Fruit fly (Drosophila melanogaster) whole organism, prepupa: ENCODE data around the gene CG42329.

Experiments
- Blimp-1 ChIP-seq: fragments of 200-800 bp; sonication (Bioruptor generic); optimal IDR thresholded peaks from 3 replicates; lab custom pipeline; 2017; ENCODE audit warnings: missing biosample characterization, missing genetic modification characterization, mild to moderate bottlenecking, moderate library complexity, missing genetic modification reagents
- CG10669 ChIP-seq: fragments of 200-800 bp; sonication (Bioruptor generic); optimal IDR thresholded peaks from 3 replicates; lab custom pipeline; 2018; ENCODE audit warnings: missing biosample characterization, mild to moderate bottlenecking, missing genetic modification characterization, moderate library complexity
- CG11294 ChIP-seq: fragments of 200-800 bp; sonication (Bioruptor generic); IDR thresholded peaks from 2 replicates; pipeline ENCODE4 v1.3.6; 2022; ENCODE audit warnings: missing biosample characterization, missing genetic modification characterization
- CG11762 ChIP-seq: fragments of 200-800 bp; sonication (Bioruptor generic); optimal IDR thresholded peaks from 3 replicates; lab custom pipeline; 2016; ENCODE audit warnings: missing biosample characterization, missing genetic modification characterization; ENCODE audit not compliant: insufficient read depth
- CG11902 ChIP-seq: fragments of 200-800 bp; sonication (Bioruptor generic); optimal IDR thresholded peaks from 3 replicates; lab custom pipeline; 2016; ENCODE audit warnings: missing biosample characterization, missing genetic modification characterization
- CG15336 ChIP-seq: fragments of 200-800 bp; sonication (Bioruptor generic); IDR thresholded peaks from 2 replicates; pipeline ENCODE4 v1.3.6; 2022; ENCODE audit warnings: missing biosample characterization, missing genetic modification characterization
- CG3032 ChIP-seq: fragments of 200-800 bp; optimal IDR thresholded peaks from 2 replicates; lab custom pipeline; 2019; ENCODE audit warnings: missing biosample characterization, mild to moderate bottlenecking, missing genetic modification characterization, moderate library complexity
- CG31627 ChIP-seq: fragments of 200-800 bp; sonication (Bioruptor generic); optimal IDR thresholded peaks from 3 replicates; lab custom pipeline; 2016; ENCODE audit warnings: missing biosample characterization, missing genetic modification characterization
- CG32006 ChIP-seq: fragments of 200-800 bp; sonication (Bioruptor generic); optimal IDR thresholded peaks from 3 replicates; lab custom pipeline; 2017; ENCODE audit warnings: missing biosample characterization, mild to moderate bottlenecking, missing genetic modification characterization
- CG34406 ChIP-seq: fragments of 200-800 bp; sonication (Bioruptor generic); optimal IDR thresholded peaks from 3 replicates; lab custom pipeline; 2016; ENCODE audit warnings: missing biosample characterization, missing genetic modification characterization
- CG3919 ChIP-seq: fragments of 200-800 bp; sonication (Bioruptor generic); optimal IDR thresholded peaks from 3 replicates; lab custom pipeline; 2016; ENCODE audit warnings: missing biosample characterization, missing genetic modification characterization
- CG6163 ChIP-seq: fragments of 200-800 bp; sonication (Bioruptor generic); IDR thresholded peaks from 3 replicates; pipeline ENCODE4 v1.3.6; 2022; ENCODE audit warnings: missing biosample characterization, missing genetic modification characterization
- CG6276 ChIP-seq: fragments of 200-800 bp; sonication (Bioruptor generic); optimal IDR thresholded peaks from 2 replicates; lab custom pipeline; 2017; ENCODE audit warnings: missing biosample characterization, mild to moderate bottlenecking, missing genetic modification characterization
- CG6792 ChIP-seq: fragments of 200-800 bp; sonication (Bioruptor generic); optimal IDR thresholded peaks from 3 replicates; lab custom pipeline; 2016; ENCODE audit warnings: missing biosample characterization, missing genetic modification characterization
- CG7368 ChIP-seq: fragments of 200-800 bp; sonication (Bioruptor generic); optimal IDR thresholded peaks from 3 replicates; lab custom pipeline; 2016; ENCODE audit warnings: missing biosample characterization, missing genetic modification characterization
- CG8119 ChIP-seq: fragments of 200-800 bp; sonication (Bioruptor generic); IDR thresholded peaks from 3 replicates; pipeline ENCODE4 v1.3.6; 2022; ENCODE audit warnings: missing biosample characterization, missing genetic modification characterization
- CG8319 ChIP-seq: fragments of 200-800 bp; sonication (Bioruptor generic); optimal IDR thresholded peaks from 3 replicates; lab custom pipeline; 2016; ENCODE audit warnings: missing biosample characterization, missing genetic modification characterization
- CG8632 ChIP-seq: fragments of 200-800 bp; sonication (Bioruptor generic); optimal IDR thresholded peaks from 3 replicates; lab custom pipeline; 2016; ENCODE audit warnings: missing biosample characterization, missing genetic modification characterization
- Eip75B ChIP-seq: fragments of 200-800 bp; sonication (Bioruptor generic); optimal IDR thresholded peaks from 3 replicates; lab custom pipeline; 2016; ENCODE audit warnings: missing biosample characterization, missing genetic modification characterization
- Eip78C ChIP-seq: fragments of 200-800 bp; sonication (Bioruptor generic); peaks from one replicate; lab custom pipeline; 2016; ENCODE audit warnings: missing biosample characterization, missing genetic modification characterization
- Ets21C ChIP-seq: fragments of 200-800 bp; sonication (Bioruptor generic); optimal IDR thresholded peaks from 3 replicates; lab custom pipeline; 2016; ENCODE audit warnings: missing biosample characterization, missing genetic modification characterization
- Ets96B ChIP-seq: fragments of 200-800 bp; optimal IDR thresholded peaks from 2 replicates; lab custom pipeline; 2019; ENCODE audit warnings: missing biosample characterization, mild to moderate bottlenecking, missing genetic modification characterization, moderate library complexity
- Gug ChIP-seq: fragments of 200-800 bp; sonication (Bioruptor generic); IDR thresholded peaks from 2 replicates; pipeline ENCODE4 v1.3.6; 2022; ENCODE audit warnings: missing biosample characterization, missing genetic modification characterization
- Hr38 ChIP-seq: sonication (Bioruptor generic); optimal IDR thresholded peaks from 2 replicates; lab custom pipeline; 2016; ENCODE audit warnings: missing biosample characterization, missing genetic modification characterization
- Hr39 ChIP-seq: fragments of 200-800 bp; sonication (Bioruptor generic); optimal IDR thresholded peaks from 2 replicates; lab custom pipeline; 2016; ENCODE audit warnings: missing biosample characterization, missing genetic modification characterization
- Hr4 ChIP-seq: fragments of 200-800 bp; sonication (Bioruptor generic); optimal IDR thresholded peaks from 3 replicates; lab custom pipeline; 2016; ENCODE audit warnings: missing biosample characterization, missing genetic modification characterization
- Lpt ChIP-seq: fragments of 200-800 bp; sonication (Bioruptor generic); optimal IDR thresholded peaks from 3 replicates; lab custom pipeline; 2016; ENCODE audit warnings: missing biosample characterization, missing genetic modification characterization
- Met ChIP-seq: fragments of 200-800 bp; sonication (Bioruptor generic); optimal IDR thresholded peaks from 3 replicates; lab custom pipeline; 2016; ENCODE audit warnings: missing biosample characterization, missing genetic modification characterization
- Smox ChIP-seq: fragments of 200-800 bp; sonication (Bioruptor generic); optimal IDR thresholded peaks from 3 replicates; lab custom pipeline; 2016; ENCODE audit warnings: missing biosample characterization, missing genetic modification characterization
- Sox102F ChIP-seq: fragments of 200-800 bp; sonication (Bioruptor generic); optimal IDR thresholded peaks from 2 replicates; lab custom pipeline; 2016; ENCODE audit warnings: missing biosample characterization, mild to moderate bottlenecking, missing genetic modification characterization
- Sox14 ChIP-seq: fragments of 200-800 bp; sonication (Bioruptor generic); optimal IDR thresholded peaks from 3 replicates; lab custom pipeline; 2016; ENCODE audit warnings: missing biosample characterization, missing genetic modification characterization
- Sox15 ChIP-seq: fragments of 200-800 bp; sonication (Bioruptor generic); optimal IDR thresholded peaks from 3 replicates; lab custom pipeline; 2016; ENCODE audit warnings: missing biosample characterization, missing genetic modification characterization
- achi ChIP-seq: fragments of 200-800 bp; sonication (Bioruptor generic); optimal IDR thresholded peaks from 3 replicates; lab custom pipeline; 2016; ENCODE audit warnings: missing biosample characterization, missing genetic modification characterization
- acj6 ChIP-seq: fragments of 200-800 bp; sonication (Bioruptor generic); optimal IDR thresholded peaks from 3 replicates; lab custom pipeline; 2016; ENCODE audit warnings: missing biosample characterization, missing genetic modification characterization
- cyc ChIP-seq: fragments of 200-800 bp; sonication (Bioruptor generic); optimal IDR thresholded peaks from 3 replicates; lab custom pipeline; 2016; ENCODE audit warnings: missing biosample characterization, missing genetic modification characterization
- dsx ChIP-seq: fragments of 200-800 bp; optimal IDR thresholded peaks from 3 replicates; lab custom pipeline; 2019; ENCODE audit warnings: missing biosample characterization, mild to moderate bottlenecking, missing genetic modification characterization, moderate library complexity; ENCODE audit not compliant: poor library complexity, severe bottlenecking
- eg ChIP-seq: fragments of 200-800 bp; sonication (Bioruptor generic); IDR thresholded peaks from 3 replicates; pipeline ENCODE4 v1.3.6; 2022; ENCODE audit warnings: missing biosample characterization, missing genetic modification characterization
- esn ChIP-seq: fragments of 200-800 bp; sonication (Bioruptor generic); optimal IDR thresholded peaks from 2 replicates; lab custom pipeline; 2016; ENCODE audit warnings: missing biosample characterization, mild to moderate bottlenecking, missing genetic modification characterization, moderate library complexity
- fd59A ChIP-seq: fragments of 200-800 bp; sonication (Bioruptor generic); optimal IDR thresholded peaks from 2 replicates; lab custom pipeline; 2017; ENCODE audit warnings: missing biosample characterization, mild to moderate bottlenecking, missing genetic modification characterization, missing genetic modification reagents
- fd85E ChIP-seq: fragments of 200-800 bp; sonication (Bioruptor generic); optimal IDR thresholded peaks from 3 replicates; lab custom pipeline; 2016; ENCODE audit warnings: missing biosample characterization, missing genetic modification characterization
- lz ChIP-seq: fragments of 200-800 bp; sonication (Bioruptor generic); optimal IDR thresholded peaks from 3 replicates; lab custom pipeline; 2016; ENCODE audit warnings: missing biosample characterization, missing genetic modification characterization
- net ChIP-seq: fragments of 200-800 bp; sonication (Bioruptor generic); optimal IDR thresholded peaks from 3 replicates; lab custom pipeline; 2016; ENCODE audit warnings: missing biosample characterization, missing genetic modification characterization
- pdm3 ChIP-seq: fragments of 200-800 bp; sonication (Bioruptor generic); optimal IDR thresholded peaks from 3 replicates; lab custom pipeline; 2016; ENCODE audit warnings: missing biosample characterization, missing genetic modification characterization
- svp ChIP-seq: fragments of 200-800 bp; sonication (Bioruptor generic); peaks from one replicate; lab custom pipeline; 2016; ENCODE audit warnings: missing biosample characterization, missing genetic modification characterization
- topi ChIP-seq: fragments of 200-800 bp; sonication (Bioruptor generic); optimal IDR thresholded peaks from 3 replicates; lab custom pipeline; 2016; ENCODE audit warnings: missing biosample characterization, missing genetic modification characterization
- vri ChIP-seq: fragments of 200-800 bp; sonication (Bioruptor generic); optimal IDR thresholded peaks from 3 replicates; lab custom pipeline; 2016; ENCODE audit warnings: missing biosample characterization, mild to moderate bottlenecking, missing genetic modification characterization

Gene CG42329

DNA sequence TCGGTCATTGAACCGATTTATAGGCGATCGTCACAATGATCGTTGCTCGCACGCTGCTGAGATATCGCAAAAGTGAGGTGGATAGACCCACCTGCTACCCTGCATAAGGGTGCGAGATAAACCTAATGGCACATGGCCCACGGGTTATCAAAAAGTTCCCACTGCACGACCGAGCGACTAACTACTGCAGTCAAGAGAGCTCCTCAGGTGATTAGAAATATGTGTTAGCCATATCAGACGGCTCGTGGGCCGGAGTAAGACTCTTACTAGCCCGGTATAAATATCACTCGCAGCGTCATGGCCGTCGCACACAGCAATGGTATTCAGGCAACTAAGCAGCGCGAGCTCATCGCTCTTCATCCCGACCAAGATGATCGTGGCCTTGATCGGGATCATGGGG lies at the start of gene CG42329:
TSS of gene CG42329 (plus strand) at position 301 of the 400 bp plus-strand sequence.
- no peak for TF ChIP-seq CG7368 (GFP tag; lab: Kevin White, UChicago)
- no peak for TF ChIP-seq Hr4
- TF ChIP-seq Eip75B (GFP tag; lab: Kevin White, UChicago): no peak
- no peak for TF ChIP-seq CG15336 (GFP tag; lab: Robert Waterston, UW)

DNA sequence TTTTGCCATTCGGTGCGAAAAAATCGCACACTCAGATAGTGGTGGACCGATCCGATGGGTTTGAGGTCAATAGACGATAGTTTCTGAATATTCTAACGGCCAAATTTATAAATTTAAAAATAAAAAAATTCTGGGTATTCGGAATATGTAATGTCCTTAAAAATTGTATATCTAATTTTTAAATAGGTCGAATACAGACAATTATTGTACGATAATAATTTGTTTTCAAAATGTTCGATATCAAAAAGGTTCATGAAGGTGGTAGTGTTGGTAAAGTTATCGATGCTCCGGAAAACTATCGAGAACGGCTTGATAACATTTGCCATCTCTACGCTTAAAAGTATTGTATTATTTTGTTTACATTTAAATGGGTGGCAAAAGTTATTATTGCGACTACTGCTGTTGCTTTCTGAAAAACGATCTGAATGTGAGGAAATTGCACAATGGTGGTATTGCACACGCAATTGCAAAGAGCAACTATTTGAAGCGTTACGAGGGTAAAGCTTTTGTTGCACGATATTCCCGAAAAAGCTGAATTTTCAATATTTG lies 49.2 kb upstream of the CG42329 start, which contains the start of the genes CG31922 and Plap:
TSS of gene CG31922 (plus strand) at position 315 of the 549 bp plus-strand sequence.
TSS of gene Plap (minus strand) at position 499 of the 549 bp plus-strand sequence.
- TF ChIP-seq CG6163 (GFP tag; lab: Robert Waterston, UW): no peak; the same call in 2 of the 3 replicates
- TF ChIP-seq esn: peak; percentile 82
- peak; percentile 78 for TF ChIP-seq lz (GFP tag; lab: Kevin White, UChicago)
- TF ChIP-seq topi (GFP tag; lab: Kevin White, UChicago): peak; percentile 69
- TF ChIP-seq Sox102F (GFP tag; lab: Kevin White, UChicago): no peak
- TF ChIP-seq CG8632 (GFP tag; lab: Kevin White, UChicago): peak; percentile 17
- peak; percentile 66 for TF ChIP-seq cyc (GFP tag; lab: Kevin White, UChicago)
- TF ChIP-seq dsx (GFP tag; lab: Kevin White, UChicago): peak; percentile 87
- TF ChIP-seq net (GFP tag; lab: Kevin White, UChicago): peak; percentile 18
- peak; percentile 97 for TF ChIP-seq svp
- TF ChIP-seq Sox14 (GFP tag; lab: Kevin White, UChicago): peak; percentile 89
- peak; percentile 60 for TF ChIP-seq CG34406 (GFP tag; lab: Kevin White, UChicago)
- TF ChIP-seq CG3919 (GFP tag; lab: Kevin White, UChicago): peak; percentile 51
- TF ChIP-seq fd85E (GFP tag; lab: Kevin White, UChicago): no peak
- TF ChIP-seq CG8119: no peak
- TF ChIP-seq CG31627 (GFP tag; lab: Kevin White, UChicago): peak; percentile 74
- peak; percentile 3 for TF ChIP-seq Lpt (GFP tag; lab: Kevin White, UChicago)
- peak; percentile 67 for TF ChIP-seq CG3032
- peak; percentile 58 for TF ChIP-seq Ets96B (tag; lab: Kevin White, UChicago)
- no peak for TF ChIP-seq Hr4
- no peak for TF ChIP-seq Gug (GFP tag; lab: Robert Waterston, UW)
- TF ChIP-seq Hr38: no peak
- TF ChIP-seq Eip78C (GFP tag; lab: Kevin White, UChicago): peak; percentile 89
- TF ChIP-seq CG6792 (GFP tag; lab: Kevin White, UChicago): peak; percentile 59
- TF ChIP-seq CG11294 (GFP tag; lab: Robert Waterston, UW): no peak
- no peak for TF ChIP-seq CG6276 (GFP tag; lab: Kevin White, UChicago)
- peak; percentile 45 for TF ChIP-seq Sox15 (GFP tag; lab: Kevin White, UChicago)
- TF ChIP-seq CG11902 (GFP tag; lab: Kevin White, UChicago): peak; percentile 40
- peak; percentile 1 for TF ChIP-seq fd59A
- peak; percentile 63 for TF ChIP-seq Hr39
- TF ChIP-seq CG7368 (GFP tag; lab: Kevin White, UChicago): no peak
- TF ChIP-seq, all 60 proteins: peak for 21

DNA sequence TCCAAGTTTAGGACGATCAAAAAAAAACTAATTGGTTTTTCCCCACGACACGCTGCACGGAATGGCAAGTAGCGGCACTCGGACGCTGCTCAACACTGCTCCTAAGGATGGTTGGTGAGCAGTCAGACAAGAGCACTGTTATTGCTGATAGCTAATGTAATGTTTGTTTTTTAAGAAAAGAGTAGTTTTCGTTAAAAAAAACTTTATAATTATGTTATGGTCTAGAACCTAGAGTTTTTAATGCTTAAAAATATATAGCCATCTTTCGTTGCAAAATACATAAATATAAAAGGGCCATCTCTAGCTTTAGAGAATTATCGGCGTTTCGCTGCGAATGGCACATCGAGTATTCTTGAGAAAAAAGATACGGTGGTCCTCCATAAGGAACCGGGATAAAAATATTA lies 46.4 kb upstream of the CG42329 start, which contains the start of the genes Charon and CG4887:
TSS of gene Charon (minus strand) at position 102 of the 404 bp plus-strand sequence.
TSS of gene CG4887 (plus strand) at position 306 of the 404 bp plus-strand sequence.
- peak; percentile 35 for TF ChIP-seq Lpt (GFP tag; lab: Kevin White, UChicago)
- peak; percentile 41; the same call in 1 of the 2 replicates for TF ChIP-seq CG15336 (GFP tag; lab: Robert Waterston, UW)
- TF ChIP-seq Sox102F (GFP tag; lab: Kevin White, UChicago): no peak
- TF ChIP-seq Blimp-1 (GFP tag; lab: Kevin White, UChicago): no peak
- peak; percentile 66; the same call in 1 of the 2 replicates for TF ChIP-seq CG11294 (GFP tag; lab: Robert Waterston, UW)
- no peak for TF ChIP-seq svp
- peak; percentile 50; the same call in 2 of the 3 replicates for TF ChIP-seq CG6163 (GFP tag; lab: Robert Waterston, UW)
- TF ChIP-seq Smox (GFP tag; lab: Kevin White, UChicago): no peak
- no peak for TF ChIP-seq CG10669 (GFP tag; lab: Kevin White, UChicago)
- peak; percentile 81 for TF ChIP-seq achi (GFP tag; lab: Kevin White, UChicago)
- TF ChIP-seq pdm3: no peak
- TF ChIP-seq CG8319: peak; percentile 64
- peak; percentile 77 for TF ChIP-seq Sox15 (GFP tag; lab: Kevin White, UChicago)
- peak; percentile 50 for TF ChIP-seq CG11762 (GFP tag; lab: Kevin White, UChicago)
- TF ChIP-seq CG6276 (GFP tag; lab: Kevin White, UChicago): no peak
- peak; percentile 75 for TF ChIP-seq CG11902 (GFP tag; lab: Kevin White, UChicago)
- TF ChIP-seq CG8632 (GFP tag; lab: Kevin White, UChicago): no peak
- no peak for TF ChIP-seq vri (GFP tag; lab: Kevin White, UChicago)
- no peak for TF ChIP-seq Met
- TF ChIP-seq Eip75B (GFP tag; lab: Kevin White, UChicago): no peak
- TF ChIP-seq Ets21C (GFP tag; lab: Kevin White, UChicago): no peak
- TF ChIP-seq Hr4: no peak
- peak; percentile 83 for TF ChIP-seq topi (GFP tag; lab: Kevin White, UChicago)
- TF ChIP-seq CG32006 (GFP tag; lab: Kevin White, UChicago): no peak
- peak; percentile 64; the same call in 2 of the 3 replicates for TF ChIP-seq eg (GFP tag; lab: Robert Waterston, UW)
- TF ChIP-seq CG34406 (GFP tag; lab: Kevin White, UChicago): no peak
- no peak for TF ChIP-seq fd85E (GFP tag; lab: Kevin White, UChicago)
- TF ChIP-seq acj6 (GFP tag; lab: Kevin White, UChicago): no peak
- TF ChIP-seq CG3919 (GFP tag; lab: Kevin White, UChicago): no peak
